Fruit fly (Drosophila melanogaster): ENCODE data around the gene Sec71.

Gene Sec71

DNA sequence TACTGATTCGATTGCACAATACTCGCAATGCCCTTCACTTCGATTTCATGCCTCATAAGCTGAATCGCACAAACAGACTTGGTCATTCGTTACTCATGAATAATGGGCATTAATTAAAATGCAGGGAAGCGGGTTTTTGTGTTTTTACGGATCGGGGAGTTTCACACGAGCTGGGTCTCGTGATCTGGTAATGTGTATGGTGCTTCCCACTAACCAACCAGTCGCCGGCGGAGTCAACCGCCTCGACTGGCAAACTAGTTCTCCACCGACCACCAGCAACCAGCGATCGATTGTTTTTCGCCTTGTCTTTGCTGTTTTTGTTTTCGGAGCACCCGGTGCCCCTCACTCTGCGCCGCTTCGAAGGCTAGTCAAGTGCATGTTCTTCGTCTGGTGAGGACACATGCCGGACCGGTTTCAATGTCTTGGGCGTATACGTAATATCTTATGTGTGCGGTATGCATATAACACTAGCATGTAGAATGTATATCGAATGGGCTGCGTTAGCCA lies 11.3 kb downstream of the Sec71 start:
- TF ChIP-seq CG11617 (GFP tag; optimal IDR thresholded peaks at IDR 0.05) (no peak), toe (GFP tag; optimal IDR thresholded peaks at IDR 0.05) (no peak), bab1 (GFP tag; optimal IDR thresholded peaks at IDR 0.05) (no peak), CG5204 (GFP tag; optimal IDR thresholded peaks at IDR 0.05) (no peak), cic (GFP tag; optimal IDR thresholded peaks at IDR 0.05) (peak; percentile 3), Mnt (GFP tag; optimal IDR thresholded peaks at IDR 0.05) (no peak)

DNA sequence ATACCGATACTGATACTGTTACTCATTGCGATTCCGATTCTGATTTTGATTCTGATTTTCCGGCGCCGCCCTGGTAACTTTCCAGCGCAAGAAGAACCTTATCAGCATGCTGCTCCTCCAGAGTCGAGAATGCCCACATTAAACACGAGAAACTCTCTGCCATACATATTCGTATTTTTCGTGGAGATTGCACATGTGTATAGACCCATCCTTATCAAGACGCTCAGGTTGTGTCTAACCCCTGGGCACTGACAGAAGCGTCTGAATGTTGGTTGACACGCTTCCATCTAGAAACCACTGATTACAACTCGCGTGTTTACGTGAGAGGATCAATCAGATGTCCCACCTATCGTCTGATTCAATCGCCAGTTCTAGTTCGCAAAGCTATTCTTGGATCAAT lies 11.8 kb downstream of the Sec71 start:
- peak; percentile 13 for TF ChIP-seq cic (GFP tag; optimal IDR thresholded peaks at IDR 0.05)
- TF ChIP-seq CG5204 (GFP tag; optimal IDR thresholded peaks at IDR 0.05), result no peak
- peak; percentile 52 for TF ChIP-seq Mnt (GFP tag; optimal IDR thresholded peaks at IDR 0.05)
- no peak for TF ChIP-seq Crg-1 (GFP tag; optimal IDR thresholded peaks at IDR 0.05)

DNA sequence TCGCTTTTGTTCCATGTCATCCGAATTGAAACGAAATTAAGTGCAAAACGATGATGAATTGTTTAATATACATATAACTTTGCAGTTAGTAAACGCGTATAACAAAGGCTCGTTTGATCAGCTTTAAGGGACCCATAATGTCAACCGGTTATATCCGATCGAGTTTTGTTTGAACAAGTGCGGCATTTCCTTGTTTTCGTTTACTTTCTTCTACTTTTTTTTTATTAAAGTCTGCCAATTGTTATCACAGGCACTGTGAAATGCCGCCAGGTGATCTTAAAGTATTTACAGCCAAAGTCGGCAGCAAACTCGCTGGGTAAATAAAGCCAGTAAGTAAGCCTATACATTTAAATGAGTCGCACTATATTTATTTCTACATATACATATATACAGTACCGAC lies 13.8 kb downstream of the Sec71 start:
- TF ChIP-seq cnc (optimal IDR thresholded peaks at IDR 0.05), result no peak
- TF ChIP-seq CG12768 (GFP tag; optimal IDR thresholded peaks at IDR 0.05), result peak; percentile 2

DNA sequence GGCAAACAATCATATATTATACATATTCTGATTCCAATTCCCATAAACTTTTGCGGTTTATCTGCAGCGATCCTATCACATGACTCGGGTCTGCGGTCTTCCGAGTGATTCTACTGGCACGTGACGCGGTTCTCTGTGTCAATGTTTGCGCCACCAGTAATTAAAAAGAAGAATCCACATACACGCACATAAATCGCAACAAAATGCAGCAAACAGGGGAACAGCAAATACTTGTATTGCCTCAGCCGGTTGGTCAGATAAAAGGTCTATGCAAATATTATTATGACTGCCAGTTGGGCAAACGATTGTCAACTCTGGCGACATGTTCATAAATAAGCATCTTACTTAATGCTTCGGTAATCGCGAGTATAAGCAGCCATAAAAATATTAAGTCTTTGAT lies 14.6 kb downstream of the Sec71 start:
- TF ChIP-seq Clk (GFP tag; optimal IDR thresholded peaks at IDR 0.05) (no peak), CG14711 (tag; optimal IDR thresholded peaks at IDR 0.05) (no peak), CG33017 (tag; optimal IDR thresholded peaks at IDR 0.05) (peak; percentile 61), kay (GFP tag; ENCODE audit: borderline replicate concordance) (no peak), Mnt (GFP tag; optimal IDR thresholded peaks at IDR 0.05) (peak; percentile 10), CG1620 (GFP tag; optimal IDR thresholded peaks at IDR 0.05) (no peak), ovo (GFP tag; optimal IDR thresholded peaks at IDR 0.05) (peak; percentile 43), CG11617 (GFP tag; optimal IDR thresholded peaks at IDR 0.05) (peak; percentile 30), CG12768 (GFP tag; optimal IDR thresholded peaks at IDR 0.05) (peak; percentile 21), Hr96 (GFP tag; optimal IDR thresholded peaks at IDR 0.05) (no peak), CG7045 (GFP tag; optimal IDR thresholded peaks at IDR 0.05) (peak; percentile 34), cnc (optimal IDR thresholded peaks at IDR 0.05) (no peak), CG5204 (GFP tag; optimal IDR thresholded peaks at IDR 0.05) (no peak), CG7101 (tag; optimal IDR thresholded peaks at IDR 0.05) (peak; percentile 55), bab1 (GFP tag; optimal IDR thresholded peaks at IDR 0.05) (no peak), tj (GFP tag; optimal IDR thresholded peaks at IDR 0.05) (no peak), toe (GFP tag; optimal IDR thresholded peaks at IDR 0.05) (no peak), Crg-1 (GFP tag; optimal IDR thresholded peaks at IDR 0.05) (peak; percentile 45), pad (GFP tag; optimal IDR thresholded peaks at IDR 0.05) (no peak), cic (GFP tag; optimal IDR thresholded peaks at IDR 0.05) (no peak)

DNA sequence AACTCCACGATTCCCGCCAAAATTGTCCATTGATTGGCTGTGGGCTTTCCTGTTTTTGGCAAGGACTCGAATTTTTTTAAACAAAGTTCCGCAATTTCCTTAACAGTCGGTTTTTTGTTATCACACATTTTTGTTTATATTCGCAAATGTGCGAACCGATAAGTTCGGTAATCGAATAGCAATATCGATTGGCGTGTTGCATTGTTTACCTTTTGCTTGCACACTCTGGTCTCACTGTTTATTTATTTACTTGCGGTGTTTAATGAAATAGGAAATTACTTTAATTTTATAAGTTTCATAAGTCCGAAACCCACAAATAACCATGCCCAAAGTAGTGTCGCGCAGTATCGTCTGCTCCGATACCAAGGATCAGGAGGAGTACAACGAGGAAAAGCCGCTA lies 18.0 kb downstream of the Sec71 start, which contains the start of the genes Adat1 and CG16865:
Gene Adat1 (minus strand): TSS at position 152 of the 400 bp plus-strand sequence.
Gene CG16865 (plus strand): TSS at position 200 of the 400 bp plus-strand sequence.
- TF ChIP-seq bab1 (GFP tag; optimal IDR thresholded peaks at IDR 0.05) (peak; percentile 13), Mnt (GFP tag; optimal IDR thresholded peaks at IDR 0.05) (peak; percentile 23), CG7045 (GFP tag; optimal IDR thresholded peaks at IDR 0.05) (no peak), CG14711 (tag; optimal IDR thresholded peaks at IDR 0.05) (no peak), cic (GFP tag; optimal IDR thresholded peaks at IDR 0.05) (peak; percentile 22), kay (GFP tag; ENCODE audit: borderline replicate concordance) (no peak)

DNA sequence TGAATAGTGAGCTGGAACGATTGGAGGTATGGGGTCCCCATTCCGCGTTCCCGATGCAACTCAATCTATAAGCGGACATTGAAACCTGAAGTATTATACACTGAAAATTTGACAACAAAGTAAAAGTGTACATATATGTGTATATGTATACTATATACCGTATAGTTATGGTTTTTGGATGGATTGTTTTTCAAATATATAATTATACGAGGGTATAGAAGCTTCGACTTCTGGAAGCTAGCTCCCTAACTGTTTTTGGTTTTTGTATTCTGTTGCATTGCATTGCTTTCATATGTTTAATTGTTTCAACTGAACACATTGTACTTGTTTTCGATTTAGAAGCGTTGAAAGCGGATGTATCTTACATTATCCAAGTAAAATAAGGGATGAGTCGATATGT lies 19.8 kb downstream of the Sec71 start, which contains the start of gene CG16888:
Gene CG16888 (minus strand): TSS at position 101 of the 400 bp plus-strand sequence.
- TF ChIP-seq cic (GFP tag; optimal IDR thresholded peaks at IDR 0.05) (no peak), Mnt (GFP tag; optimal IDR thresholded peaks at IDR 0.05) (no peak), tj (GFP tag; optimal IDR thresholded peaks at IDR 0.05) (no peak), CG7045 (GFP tag; optimal IDR thresholded peaks at IDR 0.05) (no peak)

DNA sequence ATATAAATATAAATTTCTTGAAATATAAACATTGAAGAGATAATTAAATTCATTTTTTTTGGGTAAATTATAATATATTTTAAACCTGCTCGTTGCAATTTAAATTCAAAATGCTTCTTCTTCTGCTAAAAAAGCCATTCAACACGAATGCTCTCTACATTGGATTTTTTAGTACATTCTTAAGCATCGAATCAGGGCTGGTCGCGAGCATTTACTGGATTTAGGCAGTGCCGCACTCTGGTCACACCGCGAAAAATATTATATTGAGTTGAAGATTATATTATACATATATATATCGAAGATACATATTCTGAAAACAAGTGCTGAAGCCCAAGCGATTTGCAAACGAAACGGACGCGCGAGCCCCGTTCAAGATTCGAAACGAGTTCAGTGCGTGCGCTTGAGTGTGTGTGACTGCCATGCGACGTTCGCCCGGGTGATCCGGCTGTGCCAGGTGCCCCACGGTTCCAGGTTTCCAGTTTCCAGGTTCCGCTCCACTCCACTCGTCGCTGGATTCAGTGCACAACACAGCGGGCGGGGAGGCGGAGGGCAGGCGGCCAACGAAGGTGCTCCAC lies 20.4 kb downstream of the Sec71 start, which contains the start of gene Sos:
Gene Sos (plus strand): TSS at position 213 of the 575 bp plus-strand sequence.
- TF ChIP-seq Mnt (GFP tag; optimal IDR thresholded peaks at IDR 0.05), result peak; percentile 35
- TF ChIP-seq Crg-1 (GFP tag; optimal IDR thresholded peaks at IDR 0.05), result no peak
- TF ChIP-seq bab1 (GFP tag; optimal IDR thresholded peaks at IDR 0.05), result peak; percentile 46
- TF ChIP-seq CG14711 (tag; optimal IDR thresholded peaks at IDR 0.05), result peak; percentile 2

DNA sequence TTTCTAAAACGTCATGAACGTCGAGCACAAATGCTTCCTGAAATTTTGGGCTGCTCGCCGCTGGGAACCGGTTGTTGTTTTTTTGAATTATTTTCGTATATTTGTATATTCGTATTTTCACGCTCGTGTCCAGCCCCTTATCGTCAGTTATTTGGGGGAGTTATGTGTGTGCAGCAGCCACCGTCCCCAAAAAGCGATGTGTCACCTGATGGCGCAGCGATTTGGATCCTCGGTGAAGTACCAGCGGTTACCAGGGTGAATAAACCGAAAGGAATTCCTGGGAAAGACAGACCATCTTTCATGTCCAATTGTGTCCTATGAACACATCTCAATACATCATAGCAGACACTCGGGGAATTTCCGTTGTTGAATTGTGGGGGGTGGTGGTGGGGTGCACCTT lies 26.9 kb downstream of the Sec71 start:
- no peak for TF ChIP-seq CG14711 (tag; optimal IDR thresholded peaks at IDR 0.05)
- no peak for TF ChIP-seq CG12768 (GFP tag; optimal IDR thresholded peaks at IDR 0.05)
- TF ChIP-seq Hr96 (GFP tag; optimal IDR thresholded peaks at IDR 0.05), result no peak
- TF ChIP-seq Crg-1 (GFP tag; optimal IDR thresholded peaks at IDR 0.05), result no peak
- TF ChIP-seq kay (GFP tag; ENCODE audit: borderline replicate concordance), result no peak
- TF ChIP-seq cnc (optimal IDR thresholded peaks at IDR 0.05), result no peak
- no peak for TF ChIP-seq cic (GFP tag; optimal IDR thresholded peaks at IDR 0.05)
- no peak for TF ChIP-seq bab1 (GFP tag; optimal IDR thresholded peaks at IDR 0.05)
- TF ChIP-seq toe (GFP tag; optimal IDR thresholded peaks at IDR 0.05), result no peak
- TF ChIP-seq CG7045 (GFP tag; optimal IDR thresholded peaks at IDR 0.05), result no peak
- no peak for TF ChIP-seq CG33017 (tag; optimal IDR thresholded peaks at IDR 0.05)
- TF ChIP-seq ovo (GFP tag; optimal IDR thresholded peaks at IDR 0.05), result no peak
- no peak for TF ChIP-seq CG1620 (GFP tag; optimal IDR thresholded peaks at IDR 0.05)

All from whole organism, adult.